Fruit fly (Drosophila melanogaster): ENCODE measurements around the gene CG33271.
A peak's percentile ranks its signal among the peaks of the same experiment; 100 is the strongest.

CG33271 gene

dm6 chr3L:11533704-11534319 is 43.5 kb downstream of the CG33271 start (continued):
- TF ChIP-seq H15 (GFP tag; IDR thresholded peaks at IDR 0.05) (0 out of 3 replicates have a peak, but pooled peaks have one; percentile 5), CG14965 (GFP tag; optimal IDR thresholded peaks at IDR 0.05; ENCODE audit: borderline replicate concordance) (no peak), CG10462 (GFP tag; optimal IDR thresholded peaks at IDR 0.05) (no peak), CG3407 (GFP tag; optimal IDR thresholded peaks at IDR 0.05) (no peak), CG4424 (GFP tag; optimal IDR thresholded peaks at IDR 0.05) (peak; percentile 33), slbo (GFP tag; IDR thresholded peaks at IDR 0.05) (peak; percentile 66), CG1647 (GFP tag; optimal IDR thresholded peaks at IDR 0.05) (no peak), ham (GFP tag; IDR thresholded peaks at IDR 0.05) (no peak), CG1024 (GFP tag; IDR thresholded peaks at IDR 0.05) (no peak), CG30020 (tag; optimal IDR thresholded peaks at IDR 0.05) (no peak), eve (GFP tag; optimal IDR thresholded peaks at IDR 0.05) (peak in 1 of 2 experiments; percentile 80), CG9817 (tag; optimal IDR thresholded peaks at IDR 0.05) (peak; percentile 34), org-1 (GFP tag; optimal IDR thresholded peaks at IDR 0.05) (peak; percentile 61), lmd (GFP tag; IDR thresholded peaks at IDR 0.05) (peak; percentile 56; the same call in 1 of the 2 replicates), Dfd (GFP tag; optimal IDR thresholded peaks at IDR 0.05) (no peak), CG8089 (GFP tag; optimal IDR thresholded peaks at IDR 0.05) (no peak), CG12391 (tag; optimal IDR thresholded peaks at IDR 0.05) (peak; percentile 17), Spps (tag; optimal IDR thresholded peaks at IDR 0.05) (no peak), CG11093 (GFP tag; IDR thresholded peaks at IDR 0.05) (peak; percentile 40; the same call in 1 of the 3 replicates), Neu2 (GFP tag; optimal IDR thresholded peaks at IDR 0.05; ENCODE audit: borderline replicate concordance) (no peak), chinmo (GFP tag; IDR thresholded peaks at IDR 0.05; ENCODE audit: partially characterized antibody) (peak; percentile 50; the same call in 1 of the 4 replicates), CG18599 (GFP tag; optimal IDR thresholded peaks at IDR 0.05) (peak; percentile 69), Meics (GFP tag; optimal IDR thresholded peaks at IDR 0.05) (peak; percentile 68), kni (GFP tag; optimal IDR thresholded peaks at IDR 0.05) (no peak), mam (GFP tag; optimal IDR thresholded peaks at IDR 0.05) (peak; percentile 45), cato (GFP tag; optimal IDR thresholded peaks at IDR 0.05; ENCODE audit: borderline replicate concordance) (no peak), B-H2 (GFP tag; optimal IDR thresholded peaks at IDR 0.05) (peak; percentile 6), schlank (tag; optimal IDR thresholded peaks at IDR 0.05) (peak; percentile 23), Nf-YB (GFP tag; optimal IDR thresholded peaks at IDR 0.05) (no peak), CG10274 (GFP tag; optimal IDR thresholded peaks at IDR 0.05) (no peak), ranshi (GFP tag; IDR thresholded peaks at IDR 0.05) (no peak), pfk (GFP tag; optimal IDR thresholded peaks at IDR 0.05) (no peak), CG11504 (tag; optimal IDR thresholded peaks at IDR 0.05) (peak; percentile 60), maf-S (GFP tag; optimal IDR thresholded peaks at IDR 0.05) (no peak), CG12155 (GFP tag; optimal IDR thresholded peaks at IDR 0.05) (no peak), Dip3 (GFP tag; optimal IDR thresholded peaks at IDR 0.05) (no peak), CG3847 (GFP tag; IDR thresholded peaks at IDR 0.05) (peak; percentile 35; the same call in 1 of the 2 replicates), row (GFP tag; IDR thresholded peaks at IDR 0.05) (peak; percentile 80), CG4404 (GFP tag; IDR thresholded peaks at IDR 0.05) (no peak), H2.0 (GFP tag; IDR thresholded peaks at IDR 0.05) (peak; percentile 28; the same call in 1 of the 2 replicates), CG16863 (GFP tag; optimal IDR thresholded peaks at IDR 0.05) (peak; percentile 20), Hr78 (GFP tag; optimal IDR thresholded peaks at IDR 0.05) (no peak), ftz-f1 (GFP tag; optimal IDR thresholded peaks at IDR 0.05) (peak; percentile 55), Ravus (GFP tag; IDR thresholded peaks at IDR 0.05) (no peak), CG14860 (GFP tag; IDR thresholded peaks at IDR 0.05; ENCODE audit: partially characterized antibody) (no peak), CG8359 (GFP tag; optimal IDR thresholded peaks at IDR 0.05; ENCODE audit: borderline replicate concordance) (no peak), HLH3B (GFP tag; IDR thresholded peaks at IDR 0.05) (peak; percentile 40; the same call in 1 of the 2 replicates), GATAe (GFP tag; conservative IDR thresholded peaks at IDR 0.05) (no peak), CG10565 (GFP tag; optimal IDR thresholded peaks at IDR 0.05) (no peak), h (optimal IDR thresholded peaks at IDR 0.05) (no peak)

Measured in whole organism, embryonic.